Fruit fly (Drosophila melanogaster) whole organism, adult: ENCODE results near the gene CG31960.

Experiments used
- CG14711 ChIP-seq: fragments of 200-800 bp; sonication (Bioruptor generic); optimal IDR thresholded peaks from 2 replicates; lab custom pipeline; 2018; ENCODE audit warnings: missing biosample characterization, mild to moderate bottlenecking, missing genetic modification characterization, moderate library complexity
- Mnt ChIP-seq: fragments of 200-800 bp; sonication (Bioruptor generic); optimal IDR thresholded peaks from 2 replicates; lab custom pipeline; 2016; ENCODE audit warnings: missing biosample characterization, mild to moderate bottlenecking, missing genetic modification characterization
- bab1 ChIP-seq: fragments of 200-800 bp; sonication (Bioruptor generic); optimal IDR thresholded peaks from 3 replicates; lab custom pipeline; 2019; ENCODE audit warnings: missing biosample characterization, mild to moderate bottlenecking, missing genetic modification characterization, moderate library complexity
- cic ChIP-seq: fragments of 200-800 bp; sonication (Bioruptor generic); optimal IDR thresholded peaks from 2 replicates; lab custom pipeline; 2017; ENCODE audit warnings: missing biosample characterization, mild to moderate bottlenecking, missing genetic modification characterization, moderate library complexity
- cnc ChIP-seq, 2 experiments: fragments of >200 bp; optimal IDR thresholded peaks; 2 replicates each; lab custom pipeline; 2017
- kay ChIP-seq: fragments of 200-800 bp; sonication (Bioruptor generic); peaks from one replicate; lab custom pipeline; 2016; ENCODE audit warnings: missing biosample characterization, missing genetic modification characterization, borderline replicate concordance

DNA sequence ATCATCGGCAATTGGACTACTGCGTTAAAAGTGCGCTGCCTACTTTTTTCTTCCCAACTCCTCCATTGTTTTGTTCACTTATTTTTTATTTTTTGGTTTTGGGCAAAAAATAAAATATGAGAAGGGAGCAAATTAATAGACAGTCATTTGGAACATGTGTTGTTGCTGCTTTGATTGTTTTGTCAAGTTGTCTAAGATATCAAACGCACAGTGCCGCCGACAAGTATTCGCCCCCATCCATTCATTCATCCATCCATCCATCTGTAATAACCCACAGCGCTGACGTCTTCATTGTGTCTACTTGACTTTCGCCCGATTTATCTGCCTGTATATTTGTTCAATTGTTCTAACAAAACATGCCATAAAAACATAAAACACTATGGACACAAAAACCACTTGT is 39.1 kb downstream of the CG31960 start:
- TF ChIP-seq cic (GFP tag; lab: Kevin White, UChicago) (no peak), cnc (optimal IDR thresholded peaks at IDR 0.05; lab: Kevin White, UChicago) (no peak), bab1 (GFP tag; lab: Kevin White, UChicago) (no peak), kay (GFP tag; lab: Kevin White, UChicago) (no peak), Mnt (GFP tag; lab: Kevin White, UChicago) (no peak), CG14711 (tag; lab: Kevin White, UChicago) (no peak)
